Worm (Caenorhabditis elegans) whole organism, early embryonic: ENCODE data around the gene srh-21.

Experiments used
- B0310.2 ChIP-seq: sonication (generic microtip); optimal IDR thresholded peaks from 2 replicates; lab custom pipeline; 2016; ENCODE audit warnings: mild to moderate bottlenecking, missing genetic modification characterization, missing compliant biosample characterization
- F13C5.2 ChIP-seq: sonication (generic microtip); optimal IDR thresholded peaks from 2 replicates; lab custom pipeline; 2017; ENCODE audit warnings: mild to moderate bottlenecking, missing genetic modification characterization, inconsistent platforms, missing compliant biosample characterization
- ama-1 ChIP-seq: fragments of 150-350 bp; optimal IDR thresholded peaks from 2 replicates; lab custom pipeline; 2014
- flt-1 ChIP-seq: fragments of 200-800 bp; sonication (Bioruptor generic); IDR thresholded peaks from 2 replicates; pipeline ENCODE4 v1.3.6; 2022; ENCODE audit warnings: missing genetic modification characterization, missing compliant biosample characterization
- hmbx-1 ChIP-seq: sonication (generic microtip); optimal IDR thresholded peaks from 2 replicates; lab custom pipeline; 2016; ENCODE audit warnings: mild to moderate bottlenecking, missing genetic modification characterization, missing compliant biosample characterization
- hnd-1 ChIP-seq: sonication (generic microtip); optimal IDR thresholded peaks from 2 replicates; lab custom pipeline; 2016; ENCODE audit warnings: missing genetic modification characterization, missing compliant biosample characterization
- scrt-1 ChIP-seq: fragments of 200-800 bp; sonication (Bioruptor generic); IDR thresholded peaks from 2 replicates; pipeline ENCODE4 v1.3.6; 2022; ENCODE audit warnings: missing genetic modification characterization, missing compliant biosample characterization
- sea-1 ChIP-seq: fragments of 200-800 bp; sonication (Bioruptor generic); conservative IDR thresholded peaks from 2 replicates; pipeline ENCODE4 v1.3.6; 2022; ENCODE audit warnings: missing genetic modification characterization, missing compliant biosample characterization
- tbx-37 ChIP-seq: fragments of 200-800 bp; sonication (Bioruptor generic); conservative IDR thresholded peaks from 2 replicates; pipeline ENCODE4 v1.3.6; 2022; ENCODE audit warnings: missing genetic modification reagents, missing genetic modification characterization, missing compliant biosample characterization

DNA sequence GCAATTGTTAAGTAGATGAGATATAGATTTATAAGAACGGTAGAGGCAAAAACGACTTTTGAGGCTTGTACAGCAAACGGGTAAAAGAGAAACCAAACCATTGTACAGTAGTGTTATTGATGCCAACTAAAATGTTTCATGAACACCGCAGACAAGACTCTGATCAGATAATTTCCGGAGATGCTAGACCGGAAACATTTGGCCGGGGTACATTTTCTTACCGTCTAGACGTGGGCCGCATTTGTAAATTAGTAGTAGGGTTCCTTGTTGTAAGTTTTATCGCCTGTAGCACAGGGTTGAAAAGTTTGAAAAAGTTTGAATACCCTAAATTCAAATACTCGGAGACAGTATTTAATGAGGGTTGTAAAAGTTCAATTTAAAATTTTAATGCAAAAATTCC lies 45.1 kb upstream of the srh-21 start, which contains the start of gene str-32:
- TF ChIP-seq ama-1 (lab: Kevin White, UChicago), result no peak
- no peak for TF ChIP-seq F13C5.2 (tag; lab: Kevin White, UChicago)
- TF ChIP-seq scrt-1 (GFP tag; lab: Robert Waterston, UW), result no peak
- no peak for TF ChIP-seq hmbx-1 (tag; lab: Kevin White, UChicago)
- no peak for TF ChIP-seq sea-1
- no peak for TF ChIP-seq hnd-1
- TF ChIP-seq flt-1, result no peak
- TF ChIP-seq B0310.2 (tag; lab: Kevin White, UChicago), result no peak
- TF ChIP-seq tbx-37 (GFP tag; lab: Robert Waterston, UW), result no peak
